Fruit fly (Drosophila melanogaster): ENCODE measurements around the gene CG9281.

The CG9281 gene

dm6 chrX:15740288-15740726, 30.0 kb upstream of the CG9281 start (continued):
- TF ChIP-seq exex (tag; optimal IDR thresholded peaks at IDR 0.05) (peak; percentile 99), Dek (tag; optimal IDR thresholded peaks at IDR 0.05) (peak; percentile 80), zfh2 (GFP tag; optimal IDR thresholded peaks at IDR 0.05) (peak; percentile 58), Opbp (GFP tag; IDR thresholded peaks at IDR 0.05; ENCODE audit: partially characterized antibody) (no peak), CG11695 (GFP tag; IDR thresholded peaks at IDR 0.05) (peak; percentile 68; the same call in 2 of the 3 replicates), CG10565 (GFP tag; optimal IDR thresholded peaks at IDR 0.05) (no peak), trem (tag; optimal IDR thresholded peaks at IDR 0.05) (no peak), zf30C (GFP tag; optimal IDR thresholded peaks at IDR 0.05) (peak; percentile 90), pros (GFP tag; optimal IDR thresholded peaks at IDR 0.05) (no peak), jing (GFP tag; optimal IDR thresholded peaks at IDR 0.05) (no peak), p53 (GFP tag; optimal IDR thresholded peaks at IDR 0.05) (no peak), CG31388 (GFP tag; optimal IDR thresholded peaks at IDR 0.05) (no peak), ken (GFP tag; IDR thresholded peaks at IDR 0.05) (peak; percentile 46; the same call in 1 of the 3 replicates), Scr (GFP tag; IDR thresholded peaks at IDR 0.05; ENCODE audit: partially characterized antibody) (no peak), CG7786 (GFP tag; optimal IDR thresholded peaks at IDR 0.05) (peak; percentile 66), Stat92E (GFP tag; optimal IDR thresholded peaks at IDR 0.05) (no peak), CG4404 (GFP tag; IDR thresholded peaks at IDR 0.05) (peak; percentile 50), CG4328 (GFP tag; optimal IDR thresholded peaks at IDR 0.05) (peak; percentile 58), ranshi (GFP tag; IDR thresholded peaks at IDR 0.05) (peak; percentile 78), kay (GFP tag; optimal IDR thresholded peaks at IDR 0.05) (peak; percentile 68), Side (GFP tag; optimal IDR thresholded peaks at IDR 0.05) (peak; percentile 39), D (optimal IDR thresholded peaks at IDR 0.05) (no peak), D (GFP tag; optimal IDR thresholded peaks at IDR 0.05) (no peak), Spps (tag; optimal IDR thresholded peaks at IDR 0.05) (no peak), fd102C (GFP tag; optimal IDR thresholded peaks at IDR 0.05) (no peak), MTF-1 (GFP tag; optimal IDR thresholded peaks at IDR 0.05; ENCODE audit: borderline replicate concordance) (peak; percentile 7), CG1233 (GFP tag; optimal IDR thresholded peaks at IDR 0.05) (peak; percentile 46), Myb (GFP tag; optimal IDR thresholded peaks at IDR 0.05) (peak; percentile 16), CG2116 (GFP tag; optimal IDR thresholded peaks at IDR 0.05) (peak; percentile 26), Max (GFP tag; optimal IDR thresholded peaks at IDR 0.05) (peak; percentile 20), CG3995 (GFP tag; optimal IDR thresholded peaks at IDR 0.05) (peak; percentile 14), Taf1 (GFP tag; IDR thresholded peaks at IDR 0.05) (peak; percentile 69), HmgZ (tag; optimal IDR thresholded peaks at IDR 0.05) (peak; percentile 88), Oli (tag; optimal IDR thresholded peaks at IDR 0.05) (peak; percentile 75), z (GFP tag; IDR thresholded peaks at IDR 0.05) (no peak), bigmax (GFP tag; optimal IDR thresholded peaks at IDR 0.05) (peak; percentile 21), maf-S (GFP tag; optimal IDR thresholded peaks at IDR 0.05) (peak; percentile 44), HLH54F (GFP tag; optimal IDR thresholded peaks at IDR 0.05) (peak; percentile 62), dati (GFP tag; IDR thresholded peaks at IDR 0.05) (peak; percentile 31; the same call in 1 of the 2 replicates), CG10654 (GFP tag; optimal IDR thresholded peaks at IDR 0.05) (peak; percentile 31), CG9727 (GFP tag; optimal IDR thresholded peaks at IDR 0.05) (peak; percentile 60), twi (tag; optimal IDR thresholded peaks at IDR 0.05) (no peak), CG2129 (GFP tag; IDR thresholded peaks at IDR 0.05; ENCODE audit: partially characterized antibody) (no peak), CG3281 (GFP tag; optimal IDR thresholded peaks at IDR 0.05) (peak; percentile 78), CG34422 (GFP tag; IDR thresholded peaks at IDR 0.05) (peak; percentile 57; the same call in 1 of the 3 replicates), btn (GFP tag; optimal IDR thresholded peaks at IDR 0.05) (no peak), CG3838 (GFP tag; optimal IDR thresholded peaks at IDR 0.05) (peak; percentile 6), mirr (GFP tag; optimal IDR thresholded peaks at IDR 0.05) (peak; percentile 77), CG9817 (tag; optimal IDR thresholded peaks at IDR 0.05) (peak; percentile 69), wor (GFP tag; IDR thresholded peaks at IDR 0.05) (no peak), klu (GFP tag; IDR thresholded peaks at IDR 0.05) (peak; percentile 33; the same call in 1 of the 2 replicates)

All from whole organism, embryonic.